Fruit fly (Drosophila melanogaster): ENCODE results near the gene CG31538.

Gene CG31538

DNA sequence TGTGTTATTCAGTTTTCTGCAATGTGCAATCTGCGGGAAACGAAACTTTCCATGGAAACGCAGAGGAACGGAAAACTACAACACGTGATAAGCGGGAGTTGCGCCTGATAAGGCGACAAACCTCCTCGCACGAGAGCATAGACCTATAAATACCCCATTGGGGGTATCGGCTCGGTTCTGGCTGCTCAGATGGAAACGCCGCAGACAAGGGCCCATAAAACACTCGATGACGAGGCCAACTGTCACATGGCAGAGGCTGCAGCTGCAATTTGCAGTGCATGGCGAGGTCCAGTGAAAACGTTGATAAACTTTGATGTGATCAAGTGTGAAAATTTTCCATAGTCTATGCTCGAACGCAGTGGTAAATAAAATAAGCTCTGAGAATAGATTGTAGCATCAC is 39.2 kb upstream of the CG31538 start:
- TF ChIP-seq foxo (GFP tag; optimal IDR thresholded peaks at IDR 0.05) (no peak), OdsH (GFP tag; optimal IDR thresholded peaks at IDR 0.05) (no peak), CrebA (GFP tag; optimal IDR thresholded peaks at IDR 0.05; ENCODE audit: borderline replicate concordance) (no peak)

dm6 chr3R:5315871-5316270 is 38.2 kb upstream of the CG31538 start:
- TF ChIP-seq Dfd (GFP tag; optimal IDR thresholded peaks at IDR 0.05), result no peak
- no peak for TF ChIP-seq Rel (GFP tag; optimal IDR thresholded peaks at IDR 0.05)
- TF ChIP-seq Rel (tag; optimal IDR thresholded peaks at IDR 0.05), result no peak
- TF ChIP-seq Vsx2 (GFP tag; optimal IDR thresholded peaks at IDR 0.05; ENCODE audit: partially characterized antibody), result no peak
- TF ChIP-seq Abd-B (GFP tag; optimal IDR thresholded peaks at IDR 0.05), result no peak

dm6 chr3R:5315050-5315643 is 37.5 kb upstream of the CG31538 start:
- no peak for TF ChIP-seq rgr (GFP tag; optimal IDR thresholded peaks at IDR 0.05)
- no peak for TF ChIP-seq Vsx2 (GFP tag; optimal IDR thresholded peaks at IDR 0.05; ENCODE audit: partially characterized antibody)
- no peak for TF ChIP-seq OdsH (GFP tag; optimal IDR thresholded peaks at IDR 0.05)
- no peak for TF ChIP-seq Dif (GFP tag; optimal IDR thresholded peaks at IDR 0.05; ENCODE audit: partially characterized antibody)
- TF ChIP-seq CrebA (GFP tag; optimal IDR thresholded peaks at IDR 0.05; ENCODE audit: borderline replicate concordance), result no peak
- TF ChIP-seq psq (GFP tag; optimal IDR thresholded peaks at IDR 0.05), result no peak
- no peak for TF ChIP-seq GATAd (GFP tag; optimal IDR thresholded peaks at IDR 0.05)
- no peak for TF ChIP-seq dl (GFP tag; optimal IDR thresholded peaks at IDR 0.05; ENCODE audit: insufficient read depth in 1 of 2, partially characterized antibody in 2 of 2)
- TF ChIP-seq sv (GFP tag; optimal IDR thresholded peaks at IDR 0.05), result no peak
- no peak for TF ChIP-seq pan (optimal IDR thresholded peaks at IDR 0.05)
- TF ChIP-seq usp (GFP tag; optimal IDR thresholded peaks at IDR 0.05), result no peak
- TF ChIP-seq Myc (optimal IDR thresholded peaks at IDR 0.05), result no peak
- TF ChIP-seq Hr78 (GFP tag; optimal IDR thresholded peaks at IDR 0.05), result no peak
- TF ChIP-seq CG32264 (GFP tag; optimal IDR thresholded peaks at IDR 0.05), result no peak
- TF ChIP-seq Sp1 (GFP tag; optimal IDR thresholded peaks at IDR 0.05), result no peak
- no peak for TF ChIP-seq Mio (GFP tag; optimal IDR thresholded peaks at IDR 0.05)
- TF ChIP-seq CG9705 (GFP tag; optimal IDR thresholded peaks at IDR 0.05), result no peak
- no peak for TF ChIP-seq tai (GFP tag; optimal IDR thresholded peaks at IDR 0.05)
- TF ChIP-seq lola (GFP tag; optimal IDR thresholded peaks at IDR 0.05), result no peak

DNA sequence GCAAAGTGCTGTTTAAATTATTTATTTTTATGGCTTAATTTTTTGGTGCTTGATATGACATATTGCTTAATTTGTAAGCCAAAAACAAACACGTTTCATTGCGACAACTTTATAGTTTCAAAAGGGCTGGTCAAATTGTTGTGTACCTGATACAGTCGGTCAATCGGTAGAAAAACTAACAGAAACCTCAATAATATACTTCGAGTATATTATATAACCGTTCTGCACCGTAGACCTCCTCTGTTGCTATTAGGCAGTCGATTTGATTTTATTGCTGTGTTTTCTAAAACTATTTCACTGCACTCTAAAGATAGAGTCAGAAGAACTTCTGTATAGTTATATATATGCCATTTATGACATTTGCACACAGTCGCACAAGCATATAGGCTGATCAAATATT is 32.6 kb upstream of the CG31538 start:
- TF ChIP-seq br (GFP tag; optimal IDR thresholded peaks at IDR 0.05) (no peak), woc (GFP tag; optimal IDR thresholded peaks at IDR 0.05) (no peak), dmrt93B (GFP tag; optimal IDR thresholded peaks at IDR 0.05) (no peak), lola (GFP tag; optimal IDR thresholded peaks at IDR 0.05) (no peak), sage (GFP tag; optimal IDR thresholded peaks at IDR 0.05) (no peak), Vsx2 (GFP tag; optimal IDR thresholded peaks at IDR 0.05; ENCODE audit: partially characterized antibody) (no peak), fru (GFP tag; optimal IDR thresholded peaks at IDR 0.05) (no peak), ey (GFP tag; optimal IDR thresholded peaks at IDR 0.05) (no peak), GATAd (GFP tag; optimal IDR thresholded peaks at IDR 0.05) (no peak), Rel (GFP tag; optimal IDR thresholded peaks at IDR 0.05) (no peak), Rel (tag; optimal IDR thresholded peaks at IDR 0.05) (no peak), Hr78 (GFP tag; optimal IDR thresholded peaks at IDR 0.05) (no peak), Myc (optimal IDR thresholded peaks at IDR 0.05) (no peak), CG32264 (GFP tag; optimal IDR thresholded peaks at IDR 0.05) (no peak), foxo (GFP tag; optimal IDR thresholded peaks at IDR 0.05) (no peak), tai (GFP tag; optimal IDR thresholded peaks at IDR 0.05) (no peak)

dm6 chr3R:5309234-5309798 is 31.7 kb upstream of the CG31538 start:
- no peak for TF ChIP-seq rgr (GFP tag; optimal IDR thresholded peaks at IDR 0.05)
- no peak for TF ChIP-seq Sp1 (GFP tag; optimal IDR thresholded peaks at IDR 0.05)
- TF ChIP-seq OdsH (GFP tag; optimal IDR thresholded peaks at IDR 0.05), result no peak
- TF ChIP-seq Jra (GFP tag; optimal IDR thresholded peaks at IDR 0.05), result no peak
- TF ChIP-seq Myc (optimal IDR thresholded peaks at IDR 0.05), result no peak

Measured in whole organism, wandering third instar larva.